Fruit fly (Drosophila melanogaster): ENCODE measurements around the gene CG5535.
A peak's percentile ranks its signal among the peaks of the same experiment; 100 is the strongest.

The CG5535 gene

DNA sequence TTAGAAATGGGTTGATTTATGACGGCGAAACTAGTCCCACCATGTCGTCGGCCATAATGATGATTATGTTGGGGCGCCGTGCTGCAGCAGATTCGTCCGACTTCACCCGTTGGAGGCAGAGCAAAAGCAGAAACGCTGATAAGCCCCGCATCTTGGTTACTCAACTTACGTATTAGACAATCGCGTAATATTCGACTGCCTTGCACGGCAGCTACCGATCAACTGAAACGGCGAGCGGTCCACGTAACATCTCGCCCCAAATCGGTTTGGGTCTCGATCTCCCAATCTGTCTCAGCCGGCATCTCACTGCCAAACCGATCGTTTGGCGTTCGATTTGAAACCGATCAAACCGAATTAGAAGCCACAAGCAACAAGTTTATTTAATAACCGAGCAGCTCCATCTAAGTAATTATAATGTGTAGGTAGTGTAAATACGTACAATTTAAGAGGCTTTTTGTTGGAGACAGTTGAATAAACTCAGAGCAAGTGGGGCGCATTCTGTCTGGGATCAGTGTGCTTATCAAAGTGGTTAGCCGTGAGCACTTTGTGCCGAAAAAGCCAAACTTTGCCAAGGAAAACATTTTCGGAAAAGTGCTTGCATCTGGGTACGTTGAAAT, 47.9 kb downstream of the CG5535 start, which contains the start of gene CG32191:
Gene CG32191, minus strand, starts transcription at position 550 of the 617 bp plus-strand sequence.
- TF ChIP-seq CG1620 (GFP tag; optimal IDR thresholded peaks at IDR 0.05) (no peak), CG11617 (GFP tag; optimal IDR thresholded peaks at IDR 0.05) (no peak), Clk (GFP tag; optimal IDR thresholded peaks at IDR 0.05) (no peak), pad (GFP tag; optimal IDR thresholded peaks at IDR 0.05) (no peak), ovo (GFP tag; optimal IDR thresholded peaks at IDR 0.05) (no peak)

DNA sequence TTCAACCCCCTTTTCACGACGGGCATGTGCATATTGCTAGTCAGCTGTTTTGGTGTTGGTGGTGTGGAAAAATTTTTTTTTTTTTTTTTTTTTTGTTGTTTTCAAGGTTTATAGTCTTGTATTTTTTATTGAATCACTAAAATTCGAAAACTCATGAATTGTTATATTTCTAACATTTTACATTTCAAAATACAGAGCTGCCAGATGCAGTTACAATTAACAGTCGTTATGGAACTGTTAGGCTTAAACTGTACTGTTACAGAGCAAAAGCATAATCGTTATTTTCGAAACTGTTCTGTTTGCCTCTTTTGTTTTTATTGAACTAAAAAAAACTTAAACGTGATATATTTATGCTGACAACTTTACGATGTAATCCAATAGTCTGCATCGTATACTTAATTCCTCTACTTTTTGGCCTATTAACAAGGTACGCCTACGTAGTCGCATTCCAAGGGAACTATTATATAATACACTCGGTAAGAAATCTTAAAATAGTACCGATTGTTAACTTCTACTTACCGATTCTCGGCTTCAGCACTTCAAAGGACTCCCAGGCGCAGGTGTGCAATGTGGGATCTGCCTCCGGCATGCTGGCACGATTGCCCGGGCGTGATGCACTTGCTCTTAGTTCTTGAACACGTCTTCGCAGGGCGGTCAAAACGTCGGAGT, 50.1 kb downstream of the CG5535 start, which contains the start of gene CG32187:
Gene CG32187, minus strand, starts transcription at position 9 of the 669 bp plus-strand sequence.
- TF ChIP-seq CG7045 (GFP tag; optimal IDR thresholded peaks at IDR 0.05) (no peak), CG11617 (GFP tag; optimal IDR thresholded peaks at IDR 0.05) (no peak), cic (GFP tag; optimal IDR thresholded peaks at IDR 0.05) (no peak), bab1 (GFP tag; optimal IDR thresholded peaks at IDR 0.05) (no peak), kay (GFP tag; ENCODE audit: borderline replicate concordance) (no peak), cnc (optimal IDR thresholded peaks at IDR 0.05) (no peak), CG33017 (tag; optimal IDR thresholded peaks at IDR 0.05) (no peak), CG7101 (tag; optimal IDR thresholded peaks at IDR 0.05) (no peak)

DNA sequence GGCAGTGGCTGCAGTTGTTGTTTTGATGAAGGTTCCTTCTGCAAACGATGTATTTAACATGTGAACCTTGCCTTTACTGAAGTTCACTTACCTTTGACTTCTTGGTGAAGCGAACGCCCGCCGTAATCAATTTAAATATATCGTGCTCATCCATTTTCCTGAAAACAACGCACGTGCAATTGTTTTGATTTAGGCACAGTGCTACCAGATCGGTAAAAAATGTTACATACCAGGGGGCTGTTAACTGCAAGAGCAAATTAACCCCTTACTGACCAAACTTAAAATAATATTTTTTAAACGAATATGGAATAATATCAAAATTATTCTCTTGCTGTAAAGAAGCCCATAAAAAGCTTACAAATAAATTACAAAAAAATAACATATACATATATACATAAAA, 52.1 kb downstream of the CG5535 start, which contains the start of gene ais:
Gene ais, minus strand, starts transcription at position 205 of the 400 bp plus-strand sequence.
- TF ChIP-seq CG7045 (GFP tag; optimal IDR thresholded peaks at IDR 0.05) (no peak), cic (GFP tag; optimal IDR thresholded peaks at IDR 0.05) (no peak), cnc (optimal IDR thresholded peaks at IDR 0.05) (no peak), CG14711 (tag; optimal IDR thresholded peaks at IDR 0.05) (no peak), toe (GFP tag; optimal IDR thresholded peaks at IDR 0.05) (peak; percentile 40), Mnt (GFP tag; optimal IDR thresholded peaks at IDR 0.05) (peak; percentile 98), CG7101 (tag; optimal IDR thresholded peaks at IDR 0.05) (peak; percentile 55), CG5204 (GFP tag; optimal IDR thresholded peaks at IDR 0.05) (peak; percentile 32), CG11617 (GFP tag; optimal IDR thresholded peaks at IDR 0.05) (peak; percentile 20), bab1 (GFP tag; optimal IDR thresholded peaks at IDR 0.05) (no peak)

Measured in whole organism, adult.